Fruit fly (Drosophila melanogaster) whole organism, wandering third instar larva: ENCODE results near the gene CG5515.

Experiments used
- GATAd ChIP-seq: sonication (Bioruptor generic); optimal IDR thresholded peaks from 2 replicates; lab custom pipeline; 2016; ENCODE audit warnings: missing biosample characterization, missing genetic modification characterization
- Rel ChIP-seq, 2 experiments: fragments of 200-800 bp; sonication (Bioruptor generic) in 1 of 2; optimal IDR thresholded peaks; 2 replicates in 1 of 2; 3 replicates in 1 of 2; lab custom pipeline; 2016 to 2019; ENCODE audit warnings: mild to moderate bottlenecking in 2 of 2, missing biosample characterization in 2 of 2, missing genetic modification characterization in 2 of 2, moderate library complexity in 1 of 2
- fru ChIP-seq: fragments of 200-800 bp; sonication (Bioruptor generic); optimal IDR thresholded peaks from 3 replicates; lab custom pipeline; 2016; ENCODE audit warnings: missing biosample characterization, mild to moderate bottlenecking, missing genetic modification characterization
- sage ChIP-seq: fragments of 200-800 bp; sonication (Bioruptor generic); optimal IDR thresholded peaks from 2 replicates; lab custom pipeline; 2016; ENCODE audit warnings: missing biosample characterization, mild to moderate bottlenecking, missing genetic modification characterization

The CG5515 gene

DNA sequence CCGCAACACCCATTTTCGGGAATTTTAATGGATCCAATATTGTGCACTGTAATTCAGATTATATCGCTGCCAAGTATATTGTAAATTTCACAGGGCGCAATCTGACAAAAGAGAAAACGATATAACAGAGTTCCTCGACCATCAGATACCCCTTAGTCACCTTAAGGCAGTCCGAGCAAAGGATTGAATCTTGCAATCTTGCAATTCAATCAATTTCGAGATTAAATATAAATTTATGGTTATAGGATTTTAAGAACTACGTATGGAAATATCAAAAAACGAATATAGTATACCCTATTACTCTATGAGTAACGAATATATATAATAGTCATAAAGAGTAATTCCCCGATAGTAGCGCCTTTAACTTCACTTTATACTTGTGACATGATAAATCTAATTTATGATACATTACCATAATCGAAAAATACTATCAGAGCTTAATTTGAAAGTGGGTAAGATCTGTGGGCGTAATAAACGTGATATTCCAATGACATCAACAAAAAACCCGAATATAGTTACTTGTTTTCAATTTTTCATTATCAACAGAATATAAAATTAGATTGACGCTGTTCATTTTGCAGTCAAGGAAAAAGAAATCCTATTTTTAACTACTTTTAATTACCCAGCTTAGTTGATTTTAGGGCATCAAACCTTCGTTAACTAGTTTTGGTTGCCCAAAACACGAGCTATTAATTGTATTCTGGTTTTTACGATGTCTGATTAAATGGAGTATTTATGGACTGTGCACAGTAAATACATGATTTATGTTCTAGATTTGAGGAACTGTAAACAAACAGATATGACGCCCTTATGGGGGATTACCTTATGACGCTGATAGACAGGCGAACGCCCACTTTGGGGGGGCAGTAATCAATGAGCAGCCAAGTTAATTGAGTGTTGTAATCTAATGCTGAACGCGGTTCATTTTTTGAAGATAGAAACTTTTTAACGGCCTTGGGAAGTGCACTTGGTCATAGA is 49.9 kb downstream of the CG5515 start:
- TF ChIP-seq Rel (GFP tag; optimal IDR thresholded peaks at IDR 0.05; lab: Kevin White, UChicago) (no peak), Rel (tag; optimal IDR thresholded peaks at IDR 0.05; lab: Kevin White, UChicago) (peak; percentile 78), fru (GFP tag; lab: Kevin White, UChicago) (peak; percentile 5), GATAd (GFP tag; lab: Kevin White, UChicago) (no peak), sage (no peak)
